Worm (Caenorhabditis elegans): ENCODE results near the gene tax-6.

DNA sequence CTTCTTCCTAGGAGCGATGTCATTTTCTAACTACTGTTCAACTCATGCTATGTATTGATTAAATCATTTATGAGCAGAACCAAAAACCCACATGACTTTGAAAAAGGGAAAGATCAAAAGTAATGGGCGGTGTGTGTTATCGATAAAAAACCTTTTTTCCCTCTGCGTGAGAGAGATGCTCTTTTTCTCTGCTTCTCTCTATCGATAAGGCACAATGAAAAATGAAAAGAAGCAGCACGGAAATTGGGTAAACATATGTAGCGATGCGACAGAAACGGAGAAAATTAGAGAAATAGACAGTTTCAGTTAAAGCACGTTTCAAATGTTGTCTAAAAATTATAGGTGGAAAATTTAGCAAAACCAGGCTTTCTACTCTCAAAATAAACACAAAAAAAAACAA lies 945 bp upstream of the tax-6 start:
- TF ChIP-seq C04F5.9 (tag; optimal IDR thresholded peaks at IDR 0.05) (no peak), efl-1 (optimal IDR thresholded peaks at IDR 0.05) (peak; percentile 20 to 36), efl-1 (GFP tag; optimal IDR thresholded peaks at IDR 0.05 in 1 of 2) (peak in 1 of 2 experiments; percentile 38), lsy-2 (tag; optimal IDR thresholded peaks at IDR 0.05) (peak; percentile 4 to 64), ztf-11 (tag; optimal IDR thresholded peaks at IDR 0.05) (no peak), snpc-4 (tag; optimal IDR thresholded peaks at IDR 0.05) (no peak), nhr-11 (tag; optimal IDR thresholded peaks at IDR 0.05) (no peak), F16B12.6 (tag; optimal IDR thresholded peaks at IDR 0.05) (no peak), lin-35 (GFP tag; optimal IDR thresholded peaks at IDR 0.05) (peak in 1 of 2 experiments; percentile 71), fkh-10 (GFP tag; optimal IDR thresholded peaks at IDR 0.05) (no peak), nhr-19 (GFP tag; conservative IDR thresholded peaks at IDR 0.05) (peak; percentile 50), unc-130 (tag; optimal IDR thresholded peaks at IDR 0.05) (no peak), ces-1 (GFP tag; optimal IDR thresholded peaks at IDR 0.05) (no peak)

Measured in whole organism, L1 larva.